Worm (Caenorhabditis elegans) whole organism, mixed stage, embryonic: Measurements from ENCODE around the gene F28F8.7.

ENCODE experiments used
- blmp-1 ChIP-seq: fragments of 150-350 bp; optimal IDR thresholded peaks from 2 replicates; lab custom pipeline; 2014; ENCODE audit warnings: missing biosample characterization, missing genetic modification characterization
- ceh-43 ChIP-seq: fragments of 200-800 bp; sonication (Bioruptor generic); optimal IDR thresholded peaks from 2 replicates; lab custom pipeline; 2018; ENCODE audit warnings: mild to moderate bottlenecking, missing genetic modification characterization, moderate library complexity, missing compliant biosample characterization
- ces-1 ChIP-seq: fragments of 150-350 bp; optimal IDR thresholded peaks from 2 replicates; lab custom pipeline; 2014; ENCODE audit warnings: missing biosample characterization, missing genetic modification reagents, missing genetic modification characterization
- elt-1 ChIP-seq: sonication (generic microtip); optimal IDR thresholded peaks from 2 replicates; lab custom pipeline; 2017; ENCODE audit warnings: missing genetic modification characterization, mild to moderate bottlenecking, missing compliant biosample characterization, antibody characterized with exemption, moderate library complexity, borderline replicate concordance; ENCODE audit not compliant: insufficient read depth
- elt-3 ChIP-seq: fragments of 150-350 bp; optimal IDR thresholded peaks from 2 replicates; lab custom pipeline; 2014; ENCODE audit warnings: missing biosample characterization, missing genetic modification characterization
- lin-13 ChIP-seq: fragments of 150-350 bp; optimal IDR thresholded peaks from 2 replicates; lab custom pipeline; 2014; ENCODE audit warnings: missing biosample characterization, missing genetic modification characterization
- nhr-12 ChIP-seq: fragments of 150-350 bp; optimal IDR thresholded peaks from 2 replicates; lab custom pipeline; 2014; ENCODE audit warnings: missing biosample characterization, missing genetic modification characterization
- nhr-28 ChIP-seq: fragments of 150-350 bp; optimal IDR thresholded peaks from 2 replicates; lab custom pipeline; 2014; ENCODE audit warnings: missing biosample characterization, missing genetic modification characterization
- nhr-76 ChIP-seq: sonication (generic microtip); optimal IDR thresholded peaks from 2 replicates; lab custom pipeline; 2017; ENCODE audit warnings: missing biosample characterization, missing genetic modification characterization
- pha-4 ChIP-seq: fragments of 150-350 bp; optimal IDR thresholded peaks from 2 replicates; lab custom pipeline; 2018; ENCODE audit warnings: missing biosample characterization, missing genetic modification reagents, missing genetic modification characterization
- snpc-4 ChIP-seq: fragments of 150-350 bp; optimal IDR thresholded peaks from 2 replicates; lab custom pipeline; 2014; ENCODE audit warnings: missing biosample characterization, missing genetic modification characterization
- unc-120 ChIP-seq: sonication (generic microtip); optimal IDR thresholded peaks from 2 replicates; lab custom pipeline; 2017; ENCODE audit warnings: missing genetic modification characterization, missing compliant biosample characterization; ENCODE audit not compliant: poor library complexity, severe bottlenecking
- zip-8 ChIP-seq: fragments of 150-350 bp; optimal IDR thresholded peaks from 2 replicates; lab custom pipeline; 2014; ENCODE audit warnings: missing biosample characterization, missing genetic modification characterization
- ztf-11 ChIP-seq: fragments of 150-350 bp; optimal IDR thresholded peaks from 2 replicates; lab custom pipeline; 2014; ENCODE audit warnings: missing biosample characterization, missing genetic modification characterization

ce11 chrV:15566511-15567178 is 23.8 kb downstream of the F28F8.7 start:
- TF ChIP-seq blmp-1: no peak
- TF ChIP-seq ztf-11 (tag; lab: Kevin White, UChicago): no peak
- TF ChIP-seq nhr-76 (tag; lab: Kevin White, UChicago): no peak
- TF ChIP-seq ceh-43 (GFP tag; lab: Kevin White, UChicago): no peak
- no peak for TF ChIP-seq elt-1
- TF ChIP-seq lin-13 (tag; lab: Kevin White, UChicago): no peak
- TF ChIP-seq zip-8 (tag; lab: Kevin White, UChicago): no peak
- TF ChIP-seq nhr-12 (tag; lab: Kevin White, UChicago): no peak
- TF ChIP-seq elt-3: no peak
- no peak for TF ChIP-seq snpc-4 (tag; lab: Kevin White, UChicago)
- no peak for TF ChIP-seq pha-4 (tag; lab: Kevin White, UChicago)
- no peak for TF ChIP-seq ces-1 (GFP tag; lab: Kevin White, UChicago)
- no peak for TF ChIP-seq unc-120 (tag; lab: Kevin White, UChicago)
- no peak for TF ChIP-seq nhr-28 (tag; lab: Kevin White, UChicago)
